Worm (Caenorhabditis elegans) whole organism, L4 larva: ENCODE measurements around the gene T21B10.3.

ENCODE experiments used
- F10B5.3 ChIP-seq: sonication (generic microtip); optimal IDR thresholded peaks from 2 replicates; lab custom pipeline; 2016; ENCODE audit warnings: mild to moderate bottlenecking, missing genetic modification characterization, missing compliant biosample characterization
- F37D6.2 ChIP-seq: sonication (generic microtip); optimal IDR thresholded peaks from 2 replicates; lab custom pipeline; 2016; ENCODE audit warnings: mild to moderate bottlenecking, missing genetic modification characterization, missing compliant biosample characterization
- F44E2.7 ChIP-seq: fragments of 200-800 bp; sonication (Bioruptor generic); IDR thresholded peaks from 2 replicates; pipeline ENCODE4 v2.1.2; 2022; ENCODE audit warnings: missing genetic modification characterization, missing compliant biosample characterization
- F49E8.2 ChIP-seq: sonication (generic microtip); optimal IDR thresholded peaks from 2 replicates; lab custom pipeline; 2016; ENCODE audit warnings: missing compliant biosample characterization, mild to moderate bottlenecking, missing genetic modification characterization, borderline replicate concordance
- R02D3.7 ChIP-seq: fragments of 150-350 bp; sonication (generic microtip); optimal IDR thresholded peaks from 3 replicates; lab custom pipeline; 2014; ENCODE audit warnings: missing biosample characterization, missing genetic modification characterization
- T20F7.1 ChIP-seq: fragments of 200-800 bp; sonication (Bioruptor generic); optimal IDR thresholded peaks from 2 replicates; lab custom pipeline; 2018; ENCODE audit warnings: mild to moderate bottlenecking, missing genetic modification characterization, missing compliant biosample characterization
- aha-1 ChIP-seq: fragments of 150-350 bp; peaks from one replicate; lab custom pipeline; 2014; ENCODE audit warnings: missing biosample characterization, missing genetic modification characterization
- aly-2 ChIP-seq: sonication (generic microtip); optimal IDR thresholded peaks from 2 replicates; lab custom pipeline; 2018; ENCODE audit warnings: missing biosample characterization, missing genetic modification characterization
- ama-1 ChIP-seq: fragments of 150-350 bp; optimal IDR thresholded peaks from 2 replicates; lab custom pipeline; 2014; ENCODE audit warnings: inconsistent platforms, mixed read lengths
- arid-1 ChIP-seq: fragments of 200-800 bp; sonication (Bioruptor generic); conservative IDR thresholded peaks from 2 replicates; pipeline ENCODE4 v1.3.6; 2022; ENCODE audit warnings: missing genetic modification reagents, missing genetic modification characterization, missing compliant biosample characterization
- ceh-20 ChIP-seq: fragments of 200-800 bp; sonication (Bioruptor generic); IDR thresholded peaks from 2 replicates; pipeline ENCODE4 v1.3.6; 2022; ENCODE audit warnings: missing genetic modification reagents, missing genetic modification characterization, missing compliant biosample characterization
- ceh-28 ChIP-seq: fragments of 150-350 bp; optimal IDR thresholded peaks from 2 replicates; lab custom pipeline; 2014; ENCODE audit warnings: missing biosample characterization, missing genetic modification reagents, missing genetic modification characterization
- ceh-62 ChIP-seq: sonication (generic microtip); optimal IDR thresholded peaks from 2 replicates; lab custom pipeline; 2017; ENCODE audit warnings: missing biosample characterization, missing genetic modification characterization
- ctbp-1 ChIP-seq: fragments of 200-800 bp; sonication (Bioruptor generic); IDR thresholded peaks from 2 replicates; pipeline ENCODE4 v1.3.6; 2022; ENCODE audit warnings: missing genetic modification reagents, missing genetic modification characterization, missing compliant biosample characterization
- daf-12 ChIP-seq: fragments of 150-350 bp; optimal IDR thresholded peaks from 2 replicates; lab custom pipeline; 2014; ENCODE audit warnings: missing biosample characterization, missing genetic modification reagents, missing genetic modification characterization
- dmd-6 ChIP-seq: fragments of 200-800 bp; sonication (Bioruptor generic); IDR thresholded peaks from 2 replicates; pipeline ENCODE4 v1.3.6; 2022; ENCODE audit warnings: missing genetic modification reagents, missing genetic modification characterization, missing compliant biosample characterization
- dmd-8 ChIP-seq: fragments of 200-800 bp; sonication (Bioruptor generic); IDR thresholded peaks from 2 replicates; pipeline ENCODE4 v1.3.6; 2022; ENCODE audit warnings: missing genetic modification characterization, missing compliant biosample characterization
- dmd-9 ChIP-seq: fragments of 200-800 bp; sonication (Bioruptor generic); IDR thresholded peaks from 2 replicates; pipeline ENCODE4 v1.3.6; 2022; ENCODE audit warnings: missing genetic modification reagents, missing genetic modification characterization, missing compliant biosample characterization
- egl-27 ChIP-seq: sonication (generic microtip); optimal IDR thresholded peaks from 3 replicates; lab custom pipeline; 2017; ENCODE audit warnings: missing biosample characterization, missing genetic modification reagents, missing genetic modification characterization
- egl-43 ChIP-seq: fragments of 200-800 bp; sonication (Bioruptor generic); IDR thresholded peaks from 2 replicates; pipeline ENCODE4 v1.3.6; 2022; ENCODE audit warnings: missing genetic modification reagents, missing genetic modification characterization, missing compliant biosample characterization
- fkh-10 ChIP-seq: fragments of 150-350 bp; optimal IDR thresholded peaks from 2 replicates; lab custom pipeline; 2014; ENCODE audit warnings: missing biosample characterization, missing genetic modification reagents, missing genetic modification characterization
- fos-1 ChIP-seq: fragments of 150-350 bp; optimal IDR thresholded peaks from 2 replicates; lab custom pipeline; 2014; ENCODE audit warnings: missing biosample characterization, missing genetic modification characterization
- hif-1 ChIP-seq, 2 experiments: sonication (generic microtip); optimal IDR thresholded peaks; 2 replicates each; lab custom pipeline; 2016 to 2017; ENCODE audit warnings: missing compliant biosample characterization in 2 of 2, missing genetic modification characterization in 2 of 2, missing genetic modification reagents in 2 of 2, missing genotype in 2 of 2, mild to moderate bottlenecking in 1 of 2
- hlh-30 ChIP-seq: sonication (generic microtip); optimal IDR thresholded peaks from 2 replicates; lab custom pipeline; 2017; ENCODE audit warnings: antibody characterized with exemption, mild to moderate bottlenecking, missing genetic modification characterization, missing compliant biosample characterization; ENCODE audit not compliant: insufficient read depth
- hmg-1.1 ChIP-seq: fragments of 200-800 bp; sonication (Bioruptor generic); IDR thresholded peaks from 2 replicates; pipeline ENCODE4 v1.3.6; 2022; ENCODE audit warnings: missing genetic modification reagents, missing genetic modification characterization, missing compliant biosample characterization
- jun-1 ChIP-seq: fragments of 150-350 bp; optimal IDR thresholded peaks from 2 replicates; lab custom pipeline; 2014; ENCODE audit warnings: missing biosample characterization, missing genetic modification reagents, missing genetic modification characterization
- lin-1 ChIP-seq: fragments of 200-800 bp; sonication (Bioruptor generic); IDR thresholded peaks from 2 replicates; pipeline ENCODE4 v1.3.6; 2022; ENCODE audit warnings: missing genetic modification reagents, missing genetic modification characterization, missing compliant biosample characterization
- lin-29 ChIP-seq: fragments of 200-800 bp; sonication (Bioruptor generic); IDR thresholded peaks from 2 replicates; pipeline ENCODE4 v1.3.6; 2022; ENCODE audit warnings: missing genetic modification reagents, missing genetic modification characterization, missing compliant biosample characterization
- lin-39 ChIP-seq: fragments of 150-350 bp; optimal IDR thresholded peaks from 2 replicates; lab custom pipeline; 2014; ENCODE audit warnings: missing biosample characterization, missing genetic modification reagents, missing genetic modification characterization
- lir-3 ChIP-seq: sonication (generic microtip); optimal IDR thresholded peaks from 2 replicates; lab custom pipeline; 2016; ENCODE audit warnings: mild to moderate bottlenecking, missing genetic modification characterization, missing compliant biosample characterization
- lsy-2 ChIP-seq, 2 experiments: fragments of 150-350 bp in 1 of 2; sonication (generic microtip) in 1 of 2; optimal IDR thresholded peaks; 2 replicates each; lab custom pipeline; 2014 to 2017; ENCODE audit warnings: missing biosample characterization in 2 of 2, missing genetic modification characterization in 2 of 2
- madf-9 ChIP-seq: fragments of 200-800 bp; sonication (Bioruptor generic); conservative IDR thresholded peaks from 2 replicates; pipeline ENCODE4 v1.3.6; 2022; ENCODE audit warnings: missing genetic modification reagents, missing genetic modification characterization, missing compliant biosample characterization
- mdl-1 ChIP-seq, 2 experiments: fragments of 150-350 bp in 1 of 2; sonication (generic microtip) in 1 of 2; optimal IDR thresholded peaks; 2 replicates each; lab custom pipeline; 2014 to 2017; ENCODE audit warnings: missing biosample characterization in 2 of 2, missing genetic modification characterization in 2 of 2
- nhr-102 ChIP-seq: sonication (generic microtip); optimal IDR thresholded peaks from 2 replicates; lab custom pipeline; 2016; ENCODE audit warnings: mild to moderate bottlenecking, missing genetic modification characterization, moderate library complexity, missing compliant biosample characterization
- nhr-111 ChIP-seq: fragments of 200-800 bp; sonication (Bioruptor generic); optimal IDR thresholded peaks from 2 replicates; lab custom pipeline; 2018; ENCODE audit warnings: mild to moderate bottlenecking, missing genetic modification characterization, missing compliant biosample characterization
- nhr-237 ChIP-seq: sonication (generic microtip); optimal IDR thresholded peaks from 2 replicates; lab custom pipeline; 2017; ENCODE audit warnings: missing biosample characterization, missing genetic modification characterization
- nhr-28 ChIP-seq: fragments of 150-350 bp; optimal IDR thresholded peaks from 2 replicates; lab custom pipeline; 2014; ENCODE audit warnings: missing biosample characterization, missing genetic modification characterization
- nhr-48 ChIP-seq: sonication (generic microtip); optimal IDR thresholded peaks from 2 replicates; lab custom pipeline; 2016; ENCODE audit warnings: mild to moderate bottlenecking, missing genetic modification characterization, missing compliant biosample characterization
- nhr-6 ChIP-seq: fragments of 150-350 bp; optimal IDR thresholded peaks from 2 replicates; lab custom pipeline; 2014; ENCODE audit warnings: missing biosample characterization, missing genetic modification characterization
- nhr-76 ChIP-seq: fragments of 150-350 bp; optimal IDR thresholded peaks from 2 replicates; lab custom pipeline; 2014; ENCODE audit warnings: missing biosample characterization, missing genetic modification characterization
- set-16 ChIP-seq: fragments of 200-800 bp; sonication (Bioruptor generic); IDR thresholded peaks from 2 replicates; pipeline ENCODE4 v1.3.6; 2022; ENCODE audit warnings: missing genetic modification reagents, missing genetic modification characterization, missing compliant biosample characterization
- snpc-4 ChIP-seq: fragments of 150-350 bp; optimal IDR thresholded peaks from 2 replicates; lab custom pipeline; 2014; ENCODE audit warnings: missing biosample characterization, missing genetic modification characterization
- spr-1 ChIP-seq: sonication (generic microtip); optimal IDR thresholded peaks from 2 replicates; lab custom pipeline; 2016; ENCODE audit warnings: mild to moderate bottlenecking, missing genetic modification characterization, missing compliant biosample characterization
- spr-3 ChIP-seq: fragments of 200-800 bp; sonication (Bioruptor generic); optimal IDR thresholded peaks from 2 replicates; lab custom pipeline; 2018; ENCODE audit warnings: mild to moderate bottlenecking, missing genetic modification characterization, missing compliant biosample characterization
- tra-1 ChIP-seq: fragments of 200-800 bp; sonication (Bioruptor generic); IDR thresholded peaks from 2 replicates; pipeline ENCODE4 v1.3.6; 2022; ENCODE audit warnings: missing genetic modification reagents, missing genetic modification characterization, missing compliant biosample characterization
- unc-130 ChIP-seq: sonication (generic microtip); optimal IDR thresholded peaks from 2 replicates; lab custom pipeline; 2016; ENCODE audit warnings: missing genetic modification reagents, missing genetic modification characterization, missing compliant biosample characterization
- unc-62 ChIP-seq, 3 experiments: fragments of 150-350 bp in 1 of 3; sonication (generic microtip); optimal IDR thresholded peaks in 2 of 3; peaks in 1 of 3; 1 replicate in 1 of 3; 2 replicates in 2 of 3; lab custom pipeline; 2014 to 2017; ENCODE audit warnings: missing biosample characterization in 3 of 3, missing genetic modification characterization in 3 of 3, missing genetic modification reagents in 3 of 3, missing genotype in 1 of 3
- vab-7 ChIP-seq: fragments of 200-800 bp; sonication (Bioruptor generic); IDR thresholded peaks from 2 replicates; pipeline ENCODE4 v1.3.6; 2022; ENCODE audit warnings: missing genetic modification reagents, missing genetic modification characterization, missing compliant biosample characterization
- zfp-2 ChIP-seq: sonication (generic microtip); optimal IDR thresholded peaks from 2 replicates; lab custom pipeline; 2016; ENCODE audit warnings: mild to moderate bottlenecking, missing genetic modification characterization, missing compliant biosample characterization

Gene T21B10.3

ce11 chrII:8969251-8970183 lies 35.3 kb downstream of the T21B10.3 start, which contains the start of the genes szy-20 and C18E9.5 (continued):
- TF ChIP-seq lin-39 (tag; lab: Kevin White, UChicago) (no peak), arid-1 (GFP tag; lab: Robert Waterston, UW) (peak; percentile 56; the same call in 1 of the 2 replicates), egl-43 (GFP tag; lab: Robert Waterston, UW) (peak; percentile 68), madf-9 (GFP tag; lab: Robert Waterston, UW) (0 out of 2 replicates have a peak, but pooled peaks have one; percentile 14), ceh-20 (peak; percentile 48; the same call in 1 of the 2 replicates), nhr-111 (GFP tag; lab: Kevin White, UChicago) (no peak), R02D3.7 (no peak), lin-1 (GFP tag; lab: Robert Waterston, UW) (no peak), nhr-28 (tag; lab: Kevin White, UChicago) (peak; percentile 20), zfp-2 (no peak), nhr-48 (tag; lab: Kevin White, UChicago) (peak; percentile 14), dmd-8 (GFP tag; lab: Robert Waterston, UW) (no peak), fkh-10 (GFP tag; lab: Kevin White, UChicago) (peak; percentile 52), dmd-6 (GFP tag; lab: Robert Waterston, UW) (peak; percentile 65), jun-1 (no peak), daf-12 (tag; lab: Kevin White, UChicago) (no peak), vab-7 (0 out of 2 replicates have a peak, but pooled peaks have one; percentile 13), dmd-9 (GFP tag; lab: Robert Waterston, UW) (no peak), fos-1 (tag; lab: Kevin White, UChicago) (no peak), aly-2 (tag; lab: Kevin White, UChicago) (no peak), mdl-1 (tag; optimal IDR thresholded peaks at IDR 0.05; lab: Kevin White, UChicago) (peak in 1 of 2 experiments; percentile 57), aha-1 (tag; lab: Kevin White, UChicago) (no peak), lir-3 (tag; lab: Kevin White, UChicago) (no peak), F44E2.7 (GFP tag; lab: Robert Waterston, UW) (no peak), snpc-4 (tag; lab: Kevin White, UChicago) (no peak), nhr-76 (tag; lab: Kevin White, UChicago) (no peak), hmg-1.1 (peak; percentile 70), nhr-237 (tag; lab: Kevin White, UChicago) (no peak), ctbp-1 (GFP tag; lab: Robert Waterston, UW) (peak; percentile 52; the same call in 1 of the 2 replicates), nhr-6 (tag; lab: Kevin White, UChicago) (peak; percentile 46), egl-27 (no peak), hlh-30 (peak; percentile 75), unc-130 (GFP tag; lab: Kevin White, UChicago) (peak; percentile 55), nhr-102 (tag; lab: Kevin White, UChicago) (peak; percentile 47), F37D6.2 (tag; lab: Kevin White, UChicago) (peak; percentile 65), ceh-28 (tag; lab: Kevin White, UChicago) (no peak), F49E8.2 (tag; lab: Kevin White, UChicago) (peak; percentile 32), hif-1 (tag; optimal IDR thresholded peaks at IDR 0.05; lab: Kevin White, UChicago) (peak in 1 of 2 experiments; percentile 60), T20F7.1 (GFP tag; lab: Kevin White, UChicago) (peak; percentile 87), unc-62 (GFP tag; optimal IDR thresholded peaks at IDR 0.05 in 1 of 2; lab: Kevin White, UChicago) (peak in 1 of 2 experiments; percentile 68), unc-62 (tag; optimal IDR thresholded peaks at IDR 0.05; lab: Kevin White, UChicago) (no peak), F10B5.3 (tag; lab: Kevin White, UChicago) (no peak), lin-29 (GFP tag; lab: Robert Waterston, UW) (no peak), spr-1 (tag; lab: Kevin White, UChicago) (no peak), ama-1 (lab: Kevin White, UChicago) (no peak), set-16 (GFP tag; lab: Robert Waterston, UW) (peak; percentile 40; the same call in 1 of the 2 replicates), spr-3 (no peak), lsy-2 (tag; optimal IDR thresholded peaks at IDR 0.05; lab: Kevin White, UChicago) (peak; percentile 9 to 92), tra-1 (GFP tag; lab: Robert Waterston, UW) (no peak), ceh-62 (tag; lab: Kevin White, UChicago) (no peak)
